Worm (Caenorhabditis elegans) whole organism, midembryonic: ENCODE results near the gene acl-2.
"Not testable (repeated sequence)": the region's sequence is repeated elsewhere in the genome, so short reads cannot be mapped to it uniquely, and the experiment has no call there.

Experiments
- cog-1 ChIP-seq: sonication (generic microtip); optimal IDR thresholded peaks from 2 replicates; lab custom pipeline; 2016; ENCODE audit warnings: missing genetic modification characterization, missing compliant biosample characterization
- ztf-23 ChIP-seq: fragments of 200-800 bp; sonication (Bioruptor generic); IDR thresholded peaks from 2 replicates; pipeline ENCODE4 v1.3.6; 2022; ENCODE audit warnings: missing genetic modification reagents, missing genetic modification characterization, missing compliant biosample characterization

ce11 chrV:10049192-10049816 lies 18.4 kb upstream of the acl-2 start:
- not testable (repeated sequence) for TF ChIP-seq ztf-23 (GFP tag; lab: Robert Waterston, UW); cog-1
